In the genomic region with DNA sequence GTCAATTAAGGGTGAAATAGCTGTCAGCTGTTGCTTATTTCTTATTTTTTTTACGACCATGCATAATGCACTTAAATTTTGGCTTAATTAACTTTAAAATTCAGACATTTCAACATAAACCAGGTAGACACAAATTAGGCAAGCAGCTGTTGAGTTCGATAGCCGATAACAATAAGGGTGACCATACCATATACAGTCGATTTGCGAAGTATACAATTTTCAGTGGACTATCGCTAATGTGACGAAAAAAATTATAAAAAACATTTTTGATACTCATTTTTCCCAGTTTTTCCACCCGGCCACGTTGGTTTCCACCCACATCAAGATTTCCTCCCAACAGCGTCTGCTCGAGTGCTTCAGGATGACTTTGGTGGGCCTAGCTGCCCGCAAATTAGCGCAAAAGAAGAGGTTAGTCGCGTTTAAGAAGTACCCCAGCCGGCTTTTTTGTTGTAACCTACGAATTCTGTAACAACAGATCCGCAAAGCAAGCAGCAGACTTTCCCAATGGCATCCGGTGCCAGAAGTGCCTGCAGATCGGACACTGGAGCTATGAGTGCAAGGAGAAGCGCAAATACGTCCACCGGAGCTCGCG, we compare ENCODE assay signal across 1 fruit fly cellular context.
TF ChIP-seq lines count a peak whose summit lies in the region.

Gene CG4287, minus strand, starts transcription at position 178 of the 592 bp plus-strand sequence.
Gene CG5516, plus strand, starts transcription at position 195 of the 592 bp plus-strand sequence.

TF ChIP-seq in whole organism, embryonic, 481 proteins besides CTCF, POLR2A, EP300 and RAD21 (continued from another document):
- TF ChIP-seq Sry-δ (GFP tag; optimal IDR thresholded peaks at IDR 0.05; lab: Kevin White, UChicago) = peak; percentile 56
- TF ChIP-seq CG12942 (GFP tag; optimal IDR thresholded peaks at IDR 0.05; lab: Kevin White, UChicago) = peak; percentile 17
- peak; percentile 8 for TF ChIP-seq CG9609 (GFP tag; optimal IDR thresholded peaks at IDR 0.05; lab: Kevin White, UChicago)
- TF ChIP-seq CG1603 (tag; optimal IDR thresholded peaks at IDR 0.05; lab: Kevin White, UChicago) = peak; percentile 54
- peak; percentile 38 for TF ChIP-seq HmgD (GFP tag; optimal IDR thresholded peaks at IDR 0.05; lab: Kevin White, UChicago)
- peak; percentile 39 for TF ChIP-seq kay (GFP tag; optimal IDR thresholded peaks at IDR 0.05; lab: Kevin White, UChicago)
- peak; percentile 48; the same call in 1 of the 3 replicates for TF ChIP-seq CG6791 (GFP tag; IDR thresholded peaks at IDR 0.05; lab: Robert Waterston, UW; ENCODE audit: partially characterized antibody)
